Worm (Caenorhabditis elegans): ENCODE data around the gene vha-8.
A peak's percentile ranks its signal among the peaks of the same experiment; 100 is the strongest.

vha-8 gene

DNA sequence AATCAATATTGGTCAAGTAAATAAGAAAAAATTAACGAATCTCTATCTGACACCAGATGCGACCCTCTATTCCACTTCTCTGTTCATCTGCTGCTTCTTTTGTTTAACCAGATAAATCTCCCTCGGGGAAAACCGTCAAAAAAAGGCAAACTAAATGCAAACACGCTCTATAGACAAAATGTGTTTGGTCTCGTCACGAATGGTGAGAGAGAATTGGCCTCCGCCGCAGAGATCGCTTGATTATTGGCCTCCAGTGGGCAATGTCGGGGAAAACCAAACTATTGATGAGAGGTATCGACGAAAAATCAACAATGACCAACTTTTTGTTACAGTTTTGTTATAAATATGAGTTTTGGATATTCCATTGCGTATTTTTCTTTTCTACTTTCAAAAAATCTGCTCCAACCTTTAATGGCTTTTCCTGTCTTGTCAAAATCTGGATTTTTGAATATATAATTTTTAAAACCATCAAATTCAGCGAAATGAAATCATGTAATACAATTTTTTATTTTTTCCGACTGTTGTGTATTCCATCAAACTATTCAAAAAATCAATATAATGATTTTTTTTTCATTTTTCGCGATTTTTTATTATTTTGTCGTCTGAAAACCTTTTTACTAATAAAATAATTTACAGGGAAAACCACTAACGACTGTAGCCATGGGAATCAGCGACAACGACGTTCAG, at the start of gene vha-8, which contains the start of gene C17H12.2 (continued):
- peak; percentile 75 for TF ChIP-seq rnt-1 (tag; optimal IDR thresholded peaks at IDR 0.05)
- no peak for TF ChIP-seq ceh-6 (GFP tag; optimal IDR thresholded peaks at IDR 0.05)
- no peak for TF ChIP-seq nhr-232 (tag; optimal IDR thresholded peaks at IDR 0.05)
- TF ChIP-seq ceh-31 (tag; optimal IDR thresholded peaks at IDR 0.05): peak; percentile 85
- no peak for TF ChIP-seq K02D7.2 (tag; optimal IDR thresholded peaks at IDR 0.05)
- TF ChIP-seq npax-4 (tag; optimal IDR thresholded peaks at IDR 0.05): no peak
- no peak for TF ChIP-seq K09A11.1 (tag; optimal IDR thresholded peaks at IDR 0.05; ENCODE audit: insufficient read depth)
- no peak for TF ChIP-seq hlh-8 (tag; optimal IDR thresholded peaks at IDR 0.05)
- TF ChIP-seq madf-2 (tag; optimal IDR thresholded peaks at IDR 0.05): peak; percentile 30
- TF ChIP-seq ahr-1 (tag; optimal IDR thresholded peaks at IDR 0.05): no peak
- TF ChIP-seq unc-86 (tag; optimal IDR thresholded peaks at IDR 0.05): no peak
- TF ChIP-seq eyg-1 (tag; optimal IDR thresholded peaks at IDR 0.05): no peak
- TF ChIP-seq elt-4 (tag; optimal IDR thresholded peaks at IDR 0.05): no peak
- peak; percentile 44 for TF ChIP-seq ref-2 (tag; optimal IDR thresholded peaks at IDR 0.05)
- no peak for TF ChIP-seq Y22D7AL.16 (tag; optimal IDR thresholded peaks at IDR 0.05)
- no peak for TF ChIP-seq C38D4.7 (GFP tag; optimal IDR thresholded peaks at IDR 0.05)
- TF ChIP-seq odd-2 (tag; optimal IDR thresholded peaks at IDR 0.05): no peak

DNA sequence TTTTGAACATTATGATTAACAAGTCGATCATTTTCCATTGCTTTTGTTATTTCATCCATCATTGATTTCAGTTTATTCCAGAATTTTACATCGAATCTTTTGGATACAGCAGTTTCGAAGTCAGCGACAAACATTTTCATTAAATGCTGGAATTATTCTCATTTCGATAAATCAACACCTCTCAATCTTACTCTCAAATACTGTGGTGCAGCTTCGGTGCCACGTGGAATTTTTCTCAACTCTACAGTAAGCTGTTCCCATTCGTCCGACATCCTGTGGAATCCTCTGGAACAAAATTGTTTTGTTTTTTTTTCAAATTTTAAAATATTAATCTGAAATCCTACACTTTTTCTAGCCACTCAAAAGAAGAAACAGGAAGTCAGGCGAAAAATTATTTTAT, 48.7 kb upstream of the vha-8 start, which contains the start of gene smg-7:
smg-7 (minus strand) TSS at position 285 of the 400 bp plus-strand sequence.
- no peak for TF ChIP-seq nhr-11 (tag; optimal IDR thresholded peaks at IDR 0.05)
- TF ChIP-seq pag-3 (tag; optimal IDR thresholded peaks at IDR 0.05; ENCODE audit: borderline replicate concordance): no peak
- TF ChIP-seq tbx-2 (tag; optimal IDR thresholded peaks at IDR 0.05): no peak
- TF ChIP-seq ceh-22 (tag; optimal IDR thresholded peaks at IDR 0.05): no peak
- TF ChIP-seq ceh-18 (tag; optimal IDR thresholded peaks at IDR 0.05): no peak
- no peak for TF ChIP-seq ceh-34 (tag; optimal IDR thresholded peaks at IDR 0.05)
- TF ChIP-seq gmeb-2 (tag; optimal IDR thresholded peaks at IDR 0.05): no peak
- TF ChIP-seq pros-1 (tag; optimal IDR thresholded peaks at IDR 0.05): no peak
- no peak for TF ChIP-seq fax-1 (tag; optimal IDR thresholded peaks at IDR 0.05)
- TF ChIP-seq madf-2 (tag; optimal IDR thresholded peaks at IDR 0.05): no peak
- TF ChIP-seq dve-1 (tag; optimal IDR thresholded peaks at IDR 0.05): no peak
- TF ChIP-seq hlh-30 (tag; optimal IDR thresholded peaks at IDR 0.05; ENCODE audit: insufficient read depth): no peak
- TF ChIP-seq C08G9.2 (tag; optimal IDR thresholded peaks at IDR 0.05): no peak
- TF ChIP-seq hlh-15 (tag; optimal IDR thresholded peaks at IDR 0.05): no peak
- TF ChIP-seq pha-2 (tag; optimal IDR thresholded peaks at IDR 0.05): no peak

DNA sequence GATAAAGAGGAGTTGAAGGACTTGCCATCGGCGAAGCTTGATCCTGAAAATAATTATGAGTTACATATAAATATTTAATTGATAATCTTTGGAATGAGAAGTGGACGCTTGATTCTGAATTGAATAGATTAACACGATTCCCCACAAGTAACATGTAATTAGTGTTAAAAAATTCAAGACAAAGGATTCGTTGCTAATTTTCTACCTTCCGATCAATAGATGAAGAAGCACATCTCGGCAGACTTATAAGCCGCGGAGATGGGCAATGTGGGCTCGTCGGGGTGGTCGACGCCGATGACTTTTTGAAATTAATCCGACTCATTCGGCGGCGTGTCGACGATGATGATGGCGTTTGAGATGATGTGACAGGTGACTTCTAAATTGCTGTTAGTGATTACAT, 43.8 kb upstream of the vha-8 start:
- TF ChIP-seq syd-9 (tag; optimal IDR thresholded peaks at IDR 0.05) (no peak), nhr-11 (tag; optimal IDR thresholded peaks at IDR 0.05) (no peak), pat-9 (tag; optimal IDR thresholded peaks at IDR 0.05) (no peak), K09A11.1 (tag; optimal IDR thresholded peaks at IDR 0.05; ENCODE audit: insufficient read depth) (no peak), dve-1 (tag; optimal IDR thresholded peaks at IDR 0.05) (no peak), ceh-18 (tag; optimal IDR thresholded peaks at IDR 0.05) (no peak), ceh-9 (tag; optimal IDR thresholded peaks at IDR 0.05) (no peak), ama-1 (optimal IDR thresholded peaks at IDR 0.05) (no peak), ceh-31 (tag; optimal IDR thresholded peaks at IDR 0.05) (no peak), nhr-232 (tag; optimal IDR thresholded peaks at IDR 0.05) (no peak), C08G9.2 (tag; optimal IDR thresholded peaks at IDR 0.05) (no peak), ceh-45 (GFP tag; IDR thresholded peaks at IDR 0.05) (no peak), lim-6 (tag; optimal IDR thresholded peaks at IDR 0.05) (no peak), sdc-2 (tag; optimal IDR thresholded peaks at IDR 0.05) (no peak)
